Worm (Caenorhabditis elegans) whole organism, L4 larva: ENCODE measurements around the gene cks-1.

ENCODE experiments used
- D1046.2 ChIP-seq: fragments of 200-800 bp; sonication (Bioruptor generic); IDR thresholded peaks from 2 replicates; pipeline ENCODE4 v1.3.6; 2022; ENCODE audit warnings: missing genetic modification characterization, missing compliant biosample characterization
- F37D6.2 ChIP-seq: sonication (generic microtip); optimal IDR thresholded peaks from 2 replicates; lab custom pipeline; 2016; ENCODE audit warnings: mild to moderate bottlenecking, missing genetic modification characterization, missing compliant biosample characterization
- Y5F2A.4 ChIP-seq: fragments of 200-800 bp; sonication (Bioruptor generic); optimal IDR thresholded peaks from 2 replicates; lab custom pipeline; 2018; ENCODE audit warnings: mild to moderate bottlenecking, missing genetic modification characterization, missing compliant biosample characterization
- Y75B8A.6 ChIP-seq: fragments of 200-800 bp; sonication (Bioruptor generic); IDR thresholded peaks from 2 replicates; pipeline ENCODE4 v1.3.6; 2022; ENCODE audit warnings: missing genetic modification reagents, missing genetic modification characterization, missing compliant biosample characterization
- ZK337.2 ChIP-seq: fragments of 200-800 bp; sonication (Bioruptor generic); IDR thresholded peaks from 2 replicates; pipeline ENCODE4 v1.3.6; 2022; ENCODE audit warnings: missing genetic modification reagents, missing genetic modification characterization, missing compliant biosample characterization
- ama-1 ChIP-seq: fragments of 150-350 bp; optimal IDR thresholded peaks from 2 replicates; lab custom pipeline; 2014; ENCODE audit warnings: inconsistent platforms, mixed read lengths
- ceh-28 ChIP-seq: fragments of 150-350 bp; optimal IDR thresholded peaks from 2 replicates; lab custom pipeline; 2014; ENCODE audit warnings: missing biosample characterization, missing genetic modification reagents, missing genetic modification characterization
- ceh-62 ChIP-seq: sonication (generic microtip); optimal IDR thresholded peaks from 2 replicates; lab custom pipeline; 2017; ENCODE audit warnings: missing biosample characterization, missing genetic modification characterization
- ces-1 ChIP-seq: fragments of 150-350 bp; sonication (generic microtip); optimal IDR thresholded peaks from 4 replicates; lab custom pipeline; 2014; ENCODE audit warnings: missing biosample characterization, missing genetic modification reagents, missing genetic modification characterization
- daf-12 ChIP-seq: fragments of 150-350 bp; optimal IDR thresholded peaks from 2 replicates; lab custom pipeline; 2014; ENCODE audit warnings: missing biosample characterization, missing genetic modification reagents, missing genetic modification characterization
- daf-16 ChIP-seq, 3 experiments: sonication (generic microtip); optimal IDR thresholded peaks; 2 replicates each; lab custom pipeline; 2016 to 2017; ENCODE audit warnings: missing genetic modification characterization in 3 of 3, missing genetic modification reagents in 3 of 3, mild to moderate bottlenecking in 2 of 3, missing compliant biosample characterization in 2 of 3, missing biosample characterization in 1 of 3, moderate library complexity in 1 of 3
- dmd-6 ChIP-seq: fragments of 200-800 bp; sonication (Bioruptor generic); IDR thresholded peaks from 2 replicates; pipeline ENCODE4 v1.3.6; 2022; ENCODE audit warnings: missing genetic modification reagents, missing genetic modification characterization, missing compliant biosample characterization
- dmd-8 ChIP-seq: fragments of 200-800 bp; sonication (Bioruptor generic); IDR thresholded peaks from 2 replicates; pipeline ENCODE4 v1.3.6; 2022; ENCODE audit warnings: missing genetic modification characterization, missing compliant biosample characterization
- egl-27 ChIP-seq: sonication (generic microtip); optimal IDR thresholded peaks from 3 replicates; lab custom pipeline; 2017; ENCODE audit warnings: missing biosample characterization, missing genetic modification reagents, missing genetic modification characterization
- egl-43 ChIP-seq: fragments of 200-800 bp; sonication (Bioruptor generic); IDR thresholded peaks from 2 replicates; pipeline ENCODE4 v1.3.6; 2022; ENCODE audit warnings: missing genetic modification reagents, missing genetic modification characterization, missing compliant biosample characterization
- fos-1 ChIP-seq: fragments of 150-350 bp; optimal IDR thresholded peaks from 2 replicates; lab custom pipeline; 2014; ENCODE audit warnings: missing biosample characterization, missing genetic modification characterization
- hif-1 ChIP-seq, 2 experiments: sonication (generic microtip); optimal IDR thresholded peaks; 2 replicates each; lab custom pipeline; 2016 to 2017; ENCODE audit warnings: missing compliant biosample characterization in 2 of 2, missing genetic modification characterization in 2 of 2, missing genetic modification reagents in 2 of 2, missing genotype in 2 of 2, mild to moderate bottlenecking in 1 of 2
- hlh-30 ChIP-seq: sonication (generic microtip); optimal IDR thresholded peaks from 2 replicates; lab custom pipeline; 2017; ENCODE audit warnings: antibody characterized with exemption, mild to moderate bottlenecking, missing genetic modification characterization, missing compliant biosample characterization; ENCODE audit not compliant: insufficient read depth
- jun-1 ChIP-seq: fragments of 150-350 bp; optimal IDR thresholded peaks from 2 replicates; lab custom pipeline; 2014; ENCODE audit warnings: missing biosample characterization, missing genetic modification reagents, missing genetic modification characterization
- lsy-2 ChIP-seq, 2 experiments: fragments of 150-350 bp in 1 of 2; sonication (generic microtip) in 1 of 2; optimal IDR thresholded peaks; 2 replicates each; lab custom pipeline; 2014 to 2017; ENCODE audit warnings: missing biosample characterization in 2 of 2, missing genetic modification characterization in 2 of 2
- madf-5 ChIP-seq, 2 experiments: fragments of 200-800 bp; sonication (Bioruptor generic); IDR thresholded peaks; 2 replicates each; pipeline ENCODE4 v1.3.6; 2022; ENCODE audit warnings: missing compliant biosample characterization in 2 of 2, missing genetic modification characterization in 2 of 2
- madf-9 ChIP-seq: fragments of 200-800 bp; sonication (Bioruptor generic); conservative IDR thresholded peaks from 2 replicates; pipeline ENCODE4 v1.3.6; 2022; ENCODE audit warnings: missing genetic modification reagents, missing genetic modification characterization, missing compliant biosample characterization
- mdl-1 ChIP-seq, 2 experiments: fragments of 150-350 bp in 1 of 2; sonication (generic microtip) in 1 of 2; optimal IDR thresholded peaks; 2 replicates each; lab custom pipeline; 2014 to 2017; ENCODE audit warnings: missing biosample characterization in 2 of 2, missing genetic modification characterization in 2 of 2
- mdt-29 ChIP-seq: fragments of 200-800 bp; sonication (Bioruptor generic); IDR thresholded peaks from 2 replicates; pipeline ENCODE4 v1.3.6; 2022; ENCODE audit warnings: missing genetic modification reagents, missing genetic modification characterization, missing compliant biosample characterization
- mxl-2 ChIP-seq: fragments of 200-800 bp; sonication (Bioruptor generic); conservative IDR thresholded peaks from 2 replicates; pipeline ENCODE4 v1.3.6; 2022; ENCODE audit warnings: missing genetic modification reagents, missing genetic modification characterization, missing compliant biosample characterization
- mxl-3 ChIP-seq: fragments of 200-800 bp; sonication (Bioruptor generic); optimal IDR thresholded peaks from 2 replicates; lab custom pipeline; 2018; ENCODE audit warnings: mild to moderate bottlenecking, missing genetic modification characterization, missing compliant biosample characterization
- nhr-10 ChIP-seq: fragments of 150-350 bp; optimal IDR thresholded peaks from 2 replicates; lab custom pipeline; 2014; ENCODE audit warnings: missing biosample characterization, missing genetic modification characterization
- nhr-111 ChIP-seq: fragments of 200-800 bp; sonication (Bioruptor generic); optimal IDR thresholded peaks from 2 replicates; lab custom pipeline; 2018; ENCODE audit warnings: mild to moderate bottlenecking, missing genetic modification characterization, missing compliant biosample characterization
- nhr-237 ChIP-seq: sonication (generic microtip); optimal IDR thresholded peaks from 2 replicates; lab custom pipeline; 2017; ENCODE audit warnings: missing biosample characterization, missing genetic modification characterization
- nhr-28 ChIP-seq: fragments of 150-350 bp; optimal IDR thresholded peaks from 2 replicates; lab custom pipeline; 2014; ENCODE audit warnings: missing biosample characterization, missing genetic modification characterization
- nhr-77 ChIP-seq: fragments of 150-350 bp; optimal IDR thresholded peaks from 2 replicates; lab custom pipeline; 2014; ENCODE audit warnings: missing biosample characterization, missing genetic modification characterization
- rbr-2 ChIP-seq: sonication (generic microtip); optimal IDR thresholded peaks from 2 replicates; lab custom pipeline; 2016; ENCODE audit warnings: missing genotype, missing genetic modification characterization, missing compliant biosample characterization
- snpc-1.2 ChIP-seq: fragments of 200-800 bp; sonication (Bioruptor generic); IDR thresholded peaks from 2 replicates; pipeline ENCODE4 v1.3.6; 2022; ENCODE audit warnings: missing genetic modification reagents, missing genetic modification characterization, missing compliant biosample characterization
- snpc-4 ChIP-seq: fragments of 150-350 bp; optimal IDR thresholded peaks from 2 replicates; lab custom pipeline; 2014; ENCODE audit warnings: missing biosample characterization, missing genetic modification characterization
- tag-97 ChIP-seq: fragments of 200-800 bp; sonication (Bioruptor generic); IDR thresholded peaks from 2 replicates; pipeline ENCODE4 v1.3.6; 2022; ENCODE audit warnings: missing genetic modification characterization, missing compliant biosample characterization
- unc-62 ChIP-seq, 3 experiments: fragments of 150-350 bp in 1 of 3; sonication (generic microtip); optimal IDR thresholded peaks in 2 of 3; peaks in 1 of 3; 1 replicate in 1 of 3; 2 replicates in 2 of 3; lab custom pipeline; 2014 to 2017; ENCODE audit warnings: missing biosample characterization in 3 of 3, missing genetic modification characterization in 3 of 3, missing genetic modification reagents in 3 of 3, missing genotype in 1 of 3
- zip-2 ChIP-seq: fragments of 150-350 bp; optimal IDR thresholded peaks from 2 replicates; lab custom pipeline; 2014; ENCODE audit warnings: missing biosample characterization, missing genetic modification characterization

The cks-1 gene

ce11 chrIV:8513619-8514018 is at the start of gene cks-1:
Gene cks-1, plus strand, starts transcription at chrIV:8513919.
- no peak for TF ChIP-seq madf-9 (GFP tag; lab: Robert Waterston, UW)
- TF ChIP-seq nhr-237 = no peak
- no peak for TF ChIP-seq egl-27 (tag; lab: Kevin White, UChicago)
- no peak for TF ChIP-seq tag-97
- no peak for TF ChIP-seq hif-1 (tag; optimal IDR thresholded peaks at IDR 0.05; lab: Kevin White, UChicago)
- TF ChIP-seq lsy-2 (tag; optimal IDR thresholded peaks at IDR 0.05; lab: Kevin White, UChicago) = no peak
- TF ChIP-seq madf-5 (GFP tag; IDR thresholded peaks at IDR 0.05; lab: Robert Waterston, UW) = no peak
- TF ChIP-seq fos-1 (tag; lab: Kevin White, UChicago) = no peak
- no peak for TF ChIP-seq jun-1 (tag; lab: Kevin White, UChicago)
- no peak for TF ChIP-seq nhr-77

- TF ChIP-seq unc-62 (GFP tag; optimal IDR thresholded peaks at IDR 0.05 in 1 of 2; lab: Kevin White, UChicago) (no peak), unc-62 (tag; optimal IDR thresholded peaks at IDR 0.05; lab: Kevin White, UChicago) (no peak), F37D6.2 (tag; lab: Kevin White, UChicago) (no peak), mxl-3 (GFP tag; lab: Kevin White, UChicago) (no peak), ceh-62 (tag; lab: Kevin White, UChicago) (no peak), snpc-4 (no peak), Y5F2A.4 (GFP tag; lab: Kevin White, UChicago) (no peak), dmd-6 (peak; percentile 19; the same call in 1 of the 2 replicates), daf-16 (GFP tag; optimal IDR thresholded peaks at IDR 0.05; lab: Kevin White, UChicago) (no peak), daf-16 (tag; optimal IDR thresholded peaks at IDR 0.05; lab: Kevin White, UChicago) (no peak), nhr-10 (tag; lab: Kevin White, UChicago) (no peak), Y75B8A.6 (GFP tag; lab: Robert Waterston, UW) (no peak), daf-12 (tag; lab: Kevin White, UChicago) (no peak), fos-1 (tag; lab: Kevin White, UChicago) (no peak), zip-2 (tag; lab: Kevin White, UChicago) (no peak), mxl-2 (GFP tag; lab: Robert Waterston, UW) (no peak), ceh-28 (no peak), mdt-29 (GFP tag; lab: Robert Waterston, UW) (no peak), ces-1 (no peak), dmd-8 (no peak), nhr-111 (no peak), rbr-2 (no peak), ZK337.2 (GFP tag; lab: Robert Waterston, UW) (no peak), nhr-237 (no peak), hlh-30 (tag; lab: Kevin White, UChicago) (peak; percentile 22), lsy-2 (tag; optimal IDR thresholded peaks at IDR 0.05; lab: Kevin White, UChicago) (no peak), ama-1 (lab: Kevin White, UChicago) (no peak), nhr-28 (tag; lab: Kevin White, UChicago) (peak; percentile 40), D1046.2 (GFP tag; lab: Robert Waterston, UW) (no peak), egl-43 (GFP tag; lab: Robert Waterston, UW) (no peak), mdl-1 (tag; optimal IDR thresholded peaks at IDR 0.05; lab: Kevin White, UChicago) (peak in 1 of 2 experiments; percentile 63)
These were observed 49.5 kb upstream of the cks-1 start for ce11 chrIV:8464187-8464586.

- 0 out of 2 replicates have a peak, but pooled peaks have one; percentile 27 for TF ChIP-seq snpc-1.2 (GFP tag; lab: Robert Waterston, UW)
These were observed 46.4 kb upstream of the cks-1 start for ce11 chrIV:8467343-8467742.
